Fruit fly (Drosophila melanogaster) whole organism, embryonic: ENCODE data around the gene CG31219.

Experiments
- CG1024 ChIP-seq: fragments of 200-800 bp; sonication (Bioruptor generic); IDR thresholded peaks from 2 replicates; pipeline ENCODE4 v1.3.6; 2022; ENCODE audit warnings: missing biosample characterization, missing genetic modification characterization
- CG11247 ChIP-seq: fragments of 200-800 bp; sonication (Bioruptor generic); IDR thresholded peaks from 2 replicates; pipeline ENCODE4 v1.3.6; 2022; ENCODE audit warnings: missing biosample characterization, missing genetic modification characterization
- CG12104 ChIP-seq: fragments of 200-800 bp; sonication (Bioruptor generic); optimal IDR thresholded peaks from 3 replicates; lab custom pipeline; 2016; ENCODE audit warnings: missing biosample characterization, missing genetic modification characterization
- CG12769 ChIP-seq: fragments of 200-800 bp; sonication (Bioruptor generic); optimal IDR thresholded peaks from 2 replicates; lab custom pipeline; 2019; ENCODE audit warnings: missing biosample characterization, mild to moderate bottlenecking, missing genetic modification characterization, moderate library complexity
- CG13424 ChIP-seq: fragments of 200-800 bp; sonication (Bioruptor generic); optimal IDR thresholded peaks from 2 replicates; lab custom pipeline; 2019; ENCODE audit warnings: missing biosample characterization, mild to moderate bottlenecking, missing genetic modification characterization, moderate library complexity
- CG14441 ChIP-seq: fragments of 200-800 bp; sonication (Bioruptor generic); IDR thresholded peaks from 2 replicates; pipeline ENCODE4 v1.3.6; 2022; ENCODE audit warnings: missing biosample characterization, missing genetic modification characterization
- CG16813 ChIP-seq: fragments of 200-800 bp; sonication (Bioruptor generic); IDR thresholded peaks from 3 replicates; pipeline ENCODE4 v1.3.6; 2022; ENCODE audit warnings: missing biosample characterization, missing genetic modification characterization; ENCODE audit not compliant: partially characterized antibody
- CG17912 ChIP-seq: fragments of 200-800 bp; sonication (Bioruptor generic); optimal IDR thresholded peaks from 2 replicates; lab custom pipeline; 2018; ENCODE audit warnings: missing biosample characterization, mild to moderate bottlenecking, missing genetic modification characterization
- CG2678 ChIP-seq: fragments of 200-800 bp; sonication (Bioruptor generic); optimal IDR thresholded peaks from 3 replicates; lab custom pipeline; 2019; ENCODE audit warnings: missing biosample characterization, mild to moderate bottlenecking, missing genetic modification characterization, moderate library complexity
- CG3065 ChIP-seq: fragments of 200-800 bp; sonication (Bioruptor generic); optimal IDR thresholded peaks from 2 replicates; lab custom pipeline; 2016; ENCODE audit warnings: missing biosample characterization, missing genetic modification characterization
- CG31365 ChIP-seq: fragments of 200-800 bp; sonication (Bioruptor generic); optimal IDR thresholded peaks from 2 replicates; lab custom pipeline; 2018; ENCODE audit warnings: missing biosample characterization, mild to moderate bottlenecking, missing genetic modification characterization
- CG3163 ChIP-seq: fragments of 200-800 bp; sonication (Bioruptor generic); optimal IDR thresholded peaks from 3 replicates; lab custom pipeline; 2016; ENCODE audit warnings: missing biosample characterization, missing genetic modification characterization
- CG33213 ChIP-seq: fragments of 200-800 bp; sonication (Bioruptor generic); optimal IDR thresholded peaks from 3 replicates; lab custom pipeline; 2016; ENCODE audit warnings: missing biosample characterization, missing genetic modification characterization
- CG43689 ChIP-seq: fragments of 200-800 bp; sonication (Bioruptor generic); IDR thresholded peaks from 2 replicates; pipeline ENCODE4 v1.3.6; 2022; ENCODE audit warnings: missing biosample characterization, missing genetic modification characterization
- CG6175 ChIP-seq: fragments of 200-800 bp; sonication (Bioruptor generic); IDR thresholded peaks from 3 replicates; pipeline ENCODE4 v1.3.6; 2022; ENCODE audit warnings: missing biosample characterization, missing genetic modification characterization
- CG6254 ChIP-seq: fragments of 200-800 bp; sonication (Bioruptor generic); optimal IDR thresholded peaks from 3 replicates; lab custom pipeline; 2017; ENCODE audit warnings: mild to moderate bottlenecking, missing biosample characterization, missing genetic modification reagents, missing genetic modification characterization
- CG7556 ChIP-seq: fragments of 200-800 bp; sonication (Bioruptor generic); optimal IDR thresholded peaks from 2 replicates; lab custom pipeline; 2017; ENCODE audit warnings: missing biosample characterization, mild to moderate bottlenecking, missing genetic modification characterization
- CG7987 ChIP-seq: fragments of 200-800 bp; sonication (Bioruptor generic); optimal IDR thresholded peaks from 2 replicates; lab custom pipeline; 2018; ENCODE audit warnings: missing biosample characterization, mild to moderate bottlenecking, missing genetic modification characterization, moderate library complexity
- CG8944 ChIP-seq: fragments of 200-800 bp; sonication (Bioruptor generic); optimal IDR thresholded peaks from 3 replicates; lab custom pipeline; 2016; ENCODE audit warnings: missing biosample characterization, missing genetic modification characterization
- CG9437 ChIP-seq: fragments of 200-800 bp; sonication (Bioruptor generic); optimal IDR thresholded peaks from 2 replicates; lab custom pipeline; 2018; ENCODE audit warnings: missing biosample characterization, mild to moderate bottlenecking, missing genetic modification characterization
- Dfd ChIP-seq, 2 experiments: fragments of >200 bp; optimal IDR thresholded peaks; 2 replicates each; lab custom pipeline; 2017; ENCODE audit warnings: missing biosample characterization in 2 of 2, missing genetic modification characterization in 2 of 2
- Ets97D ChIP-seq: fragments of 200-800 bp; sonication (Bioruptor generic); optimal IDR thresholded peaks from 3 replicates; lab custom pipeline; 2016; ENCODE audit warnings: missing biosample characterization, missing genetic modification characterization
- Gug ChIP-seq: fragments of 200-800 bp; sonication (Bioruptor generic); IDR thresholded peaks from 4 replicates; pipeline ENCODE4 v1.3.6; 2022; ENCODE audit warnings: missing biosample characterization, missing genetic modification characterization
- Hr78 ChIP-seq, 2 experiments: fragments of 200-800 bp in 1 of 2; fragments of >200 bp in 1 of 2; sonication (Bioruptor generic) in 1 of 2; optimal IDR thresholded peaks; 2 replicates each; lab custom pipeline; 2017 to 2019; ENCODE audit warnings: missing biosample characterization in 2 of 2, missing genetic modification characterization in 2 of 2, mild to moderate bottlenecking in 1 of 2, moderate library complexity in 1 of 2
- Hsf ChIP-seq: fragments of 200-800 bp; sonication (Bioruptor generic); optimal IDR thresholded peaks from 3 replicates; lab custom pipeline; 2016; ENCODE audit warnings: missing biosample characterization, missing genetic modification characterization
- MESR4 ChIP-seq: fragments of 200-800 bp; sonication (Bioruptor generic); optimal IDR thresholded peaks from 2 replicates; lab custom pipeline; 2018; ENCODE audit warnings: missing biosample characterization, mild to moderate bottlenecking, missing genetic modification characterization, moderate library complexity
- Mes4 ChIP-seq: fragments of 200-800 bp; sonication (Bioruptor generic); optimal IDR thresholded peaks from 2 replicates; lab custom pipeline; 2016; ENCODE audit warnings: missing biosample characterization, missing genetic modification characterization
- Sry-δ ChIP-seq: fragments of 200-800 bp; sonication (Bioruptor generic); optimal IDR thresholded peaks from 2 replicates; lab custom pipeline; 2016; ENCODE audit warnings: missing biosample characterization, missing genetic modification characterization
- Taf1 ChIP-seq: fragments of 200-800 bp; sonication (Bioruptor generic); IDR thresholded peaks from 2 replicates; pipeline ENCODE4 v1.3.6; 2022; ENCODE audit warnings: missing biosample characterization, missing genetic modification characterization
- az2 ChIP-seq: fragments of 200-800 bp; sonication (Bioruptor generic); optimal IDR thresholded peaks from 3 replicates; lab custom pipeline; 2016; ENCODE audit warnings: missing biosample characterization, missing genetic modification characterization
- bbx ChIP-seq: fragments of 200-800 bp; sonication (Bioruptor generic); IDR thresholded peaks from 2 replicates; pipeline ENCODE4 v1.3.6; 2022; ENCODE audit warnings: missing biosample characterization, missing genetic modification characterization; ENCODE audit not compliant: partially characterized antibody
- dan ChIP-seq: fragments of 200-800 bp; sonication (Bioruptor generic); IDR thresholded peaks from 2 replicates; pipeline ENCODE4 v1.3.6; 2022; ENCODE audit warnings: missing biosample characterization, missing genetic modification characterization
- dmrt11E ChIP-seq: fragments of 200-800 bp; sonication (Bioruptor generic); optimal IDR thresholded peaks from 3 replicates; lab custom pipeline; 2018; ENCODE audit warnings: missing biosample characterization, mild to moderate bottlenecking, missing genetic modification characterization, moderate library complexity
- grau ChIP-seq: fragments of 200-800 bp; optimal IDR thresholded peaks from 3 replicates; lab custom pipeline; 2019; ENCODE audit warnings: missing biosample characterization, mild to moderate bottlenecking, missing genetic modification characterization, moderate library complexity
- gsb ChIP-seq: fragments of 200-800 bp; sonication (Bioruptor generic); IDR thresholded peaks from 2 replicates; pipeline ENCODE4 v1.3.6; 2022; ENCODE audit warnings: missing biosample characterization, missing genetic modification characterization
- hb ChIP-seq: fragments of 200-800 bp; sonication (Bioruptor generic); IDR thresholded peaks from 3 replicates; pipeline ENCODE4 v1.3.6; 2022; ENCODE audit warnings: missing biosample characterization, missing genetic modification characterization; ENCODE audit not compliant: partially characterized antibody
- hbn ChIP-seq: fragments of 200-800 bp; sonication (Bioruptor generic); IDR thresholded peaks from 2 replicates; pipeline ENCODE4 v1.3.6; 2022; ENCODE audit warnings: missing biosample characterization, missing genetic modification characterization; ENCODE audit not compliant: partially characterized antibody
- hkb ChIP-seq, 2 experiments: fragments of 200-800 bp in 1 of 2; fragments of >200 bp in 1 of 2; sonication (Bioruptor generic) in 1 of 2; IDR thresholded peaks in 1 of 2; optimal IDR thresholded peaks in 1 of 2; 2 replicates each; pipeline versions ENCODE4 v1.3.6 to Lab custom; 2017 to 2022; ENCODE audit warnings: missing biosample characterization in 1 of 2, missing genetic modification characterization in 1 of 2
- jumu ChIP-seq: fragments of 200-800 bp; sonication (Bioruptor generic); optimal IDR thresholded peaks from 3 replicates; lab custom pipeline; 2016; ENCODE audit warnings: missing biosample characterization, missing genetic modification characterization
- maf-S ChIP-seq: fragments of 200-800 bp; sonication (Bioruptor generic); optimal IDR thresholded peaks from 2 replicates; lab custom pipeline; 2016; ENCODE audit warnings: missing biosample characterization, missing genetic modification characterization
- mam ChIP-seq: fragments of 200-800 bp; sonication (Bioruptor generic); optimal IDR thresholded peaks from 3 replicates; lab custom pipeline; 2016; ENCODE audit warnings: missing biosample characterization, missing genetic modification characterization
- p53 ChIP-seq: fragments of 200-800 bp; sonication (Bioruptor generic); optimal IDR thresholded peaks from 2 replicates; lab custom pipeline; 2016; ENCODE audit warnings: missing biosample characterization, missing genetic modification characterization
- sisA ChIP-seq: fragments of 200-800 bp; sonication (Bioruptor generic); IDR thresholded peaks from 2 replicates; pipeline ENCODE4 v1.3.6; 2022; ENCODE audit warnings: missing biosample characterization, missing genetic modification characterization
- slou ChIP-seq: fragments of 200-800 bp; sonication (Bioruptor generic); optimal IDR thresholded peaks from 3 replicates; lab custom pipeline; 2016; ENCODE audit warnings: missing biosample characterization, missing genetic modification characterization
- sr ChIP-seq: fragments of 200-800 bp; sonication (Bioruptor generic); IDR thresholded peaks from 3 replicates; pipeline ENCODE4 v1.3.6; 2022; ENCODE audit warnings: missing biosample characterization, missing genetic modification characterization
- trem ChIP-seq: fragments of 200-800 bp; optimal IDR thresholded peaks from 3 replicates; lab custom pipeline; 2019; ENCODE audit warnings: missing biosample characterization, mild to moderate bottlenecking, missing genetic modification characterization, moderate library complexity
- twi ChIP-seq: fragments of 200-800 bp; optimal IDR thresholded peaks from 2 replicates; lab custom pipeline; 2019; ENCODE audit warnings: missing biosample characterization, mild to moderate bottlenecking, missing genetic modification characterization, moderate library complexity
- vnd ChIP-seq: fragments of 200-800 bp; sonication (Bioruptor generic); IDR thresholded peaks from 3 replicates; pipeline ENCODE4 v1.3.6; 2022; ENCODE audit warnings: missing biosample characterization, missing genetic modification characterization; ENCODE audit not compliant: partially characterized antibody
- vvl ChIP-seq: fragments of 200-800 bp; sonication (Bioruptor generic); IDR thresholded peaks from 2 replicates; pipeline ENCODE4 v1.3.6; 2022; ENCODE audit warnings: missing biosample characterization, missing genetic modification characterization
- yki ChIP-seq: fragments of >200 bp; optimal IDR thresholded peaks from 3 replicates; lab custom pipeline; 2018

CG31219 gene

DNA sequence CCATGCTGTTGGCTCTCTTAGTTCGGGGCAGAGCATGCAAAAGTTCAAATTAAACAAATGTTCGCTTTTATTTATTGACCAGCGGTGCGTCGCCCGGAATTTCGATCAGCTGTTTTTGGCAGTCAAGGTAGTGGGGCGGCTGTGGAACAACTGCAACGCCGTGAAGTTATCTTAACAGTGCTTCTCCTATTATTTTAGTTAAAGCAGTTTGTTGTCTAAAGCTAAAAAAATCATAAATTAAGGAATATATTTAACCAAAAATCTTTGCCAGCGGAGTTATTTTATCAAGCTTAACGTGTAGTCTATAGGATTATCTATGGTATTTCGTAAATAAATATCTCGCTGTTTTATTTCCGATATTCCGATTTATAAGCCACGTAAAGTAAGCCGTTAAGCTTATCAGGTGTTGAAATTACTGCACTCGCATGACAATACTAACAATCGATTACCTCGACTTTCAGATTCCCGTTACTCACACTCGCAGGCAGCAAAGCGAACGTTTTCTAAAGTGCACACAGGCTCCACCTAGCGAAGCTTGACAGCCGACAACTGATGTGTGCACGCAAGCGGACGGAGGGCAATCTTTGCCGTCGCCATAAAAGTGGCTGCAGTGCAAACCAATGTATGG is 2.4 kb upstream of the CG31219 start, which contains the start of the genes CG6195 and CG31220 (continued):
- TF ChIP-seq slou (GFP tag; lab: Kevin White, UChicago), result no peak
- no peak for TF ChIP-seq Gug (GFP tag; lab: Robert Waterston, UW)
- no peak for TF ChIP-seq twi (tag; lab: Kevin White, UChicago)
- no peak for TF ChIP-seq CG6254 (GFP tag; lab: Kevin White, UChicago)
- TF ChIP-seq p53 (GFP tag; lab: Kevin White, UChicago), result no peak
- no peak for TF ChIP-seq gsb
- TF ChIP-seq CG9437 (GFP tag; lab: Kevin White, UChicago), result peak; percentile 10
- TF ChIP-seq az2 (GFP tag; lab: Kevin White, UChicago), result peak; percentile 13
- TF ChIP-seq Taf1, result no peak
- TF ChIP-seq CG33213 (GFP tag; lab: Kevin White, UChicago), result no peak
- TF ChIP-seq CG14441 (GFP tag; lab: Robert Waterston, UW), result no peak
- TF ChIP-seq hkb (optimal IDR thresholded peaks at IDR 0.05; lab: Kevin White, UChicago), result no peak
- peak; percentile 24; the same call in 1 of the 2 replicates for TF ChIP-seq hkb (GFP tag; IDR thresholded peaks at IDR 0.05; lab: Robert Waterston, UW)
- TF ChIP-seq CG3065 (GFP tag; lab: Kevin White, UChicago), result no peak
- peak; percentile 33; the same call in 1 of the 2 replicates for TF ChIP-seq CG11247 (GFP tag; lab: Robert Waterston, UW)
- TF ChIP-seq CG16813 (GFP tag; lab: Robert Waterston, UW), result no peak; the same call in 2 of the 3 replicates
- peak; percentile 31 for TF ChIP-seq CG3163 (GFP tag; lab: Kevin White, UChicago)
- peak; percentile 33 for TF ChIP-seq CG31365 (tag; lab: Kevin White, UChicago)
- TF ChIP-seq jumu (GFP tag; lab: Kevin White, UChicago), result no peak
- no peak for TF ChIP-seq CG17912 (GFP tag; lab: Kevin White, UChicago)
- no peak for TF ChIP-seq MESR4 (GFP tag; lab: Kevin White, UChicago)
- TF ChIP-seq dan, result no peak
- no peak for TF ChIP-seq Dfd (GFP tag; optimal IDR thresholded peaks at IDR 0.05; lab: Kevin White, UChicago)
- peak; percentile 64 for TF ChIP-seq vvl (GFP tag; lab: Robert Waterston, UW)
- no peak for TF ChIP-seq vnd (GFP tag; lab: Robert Waterston, UW)
- no peak for TF ChIP-seq hb (GFP tag; lab: Robert Waterston, UW)
- TF ChIP-seq CG13424 (tag; lab: Kevin White, UChicago), result peak; percentile 19
- peak; percentile 57 for TF ChIP-seq Ets97D (GFP tag; lab: Kevin White, UChicago)
- TF ChIP-seq CG6175, result no peak
- no peak for TF ChIP-seq CG7556
- no peak for TF ChIP-seq yki (lab: Kevin White, UChicago)
- no peak for TF ChIP-seq CG12769 (tag; lab: Kevin White, UChicago)
- no peak for TF ChIP-seq bbx (GFP tag; lab: Robert Waterston, UW)
- TF ChIP-seq sisA, result no peak
- peak; percentile 0 for TF ChIP-seq Sry-δ (GFP tag; lab: Kevin White, UChicago)
- no peak for TF ChIP-seq CG2678 (tag; lab: Kevin White, UChicago)
- no peak for TF ChIP-seq CG12104 (GFP tag; lab: Kevin White, UChicago)
- peak; percentile 14 for TF ChIP-seq Hsf (GFP tag; lab: Kevin White, UChicago)
- TF ChIP-seq CG8944 (GFP tag; lab: Kevin White, UChicago), result no peak
- no peak for TF ChIP-seq CG1024 (GFP tag; lab: Robert Waterston, UW)
- no peak for TF ChIP-seq CG7987 (GFP tag; lab: Kevin White, UChicago)
- TF ChIP-seq grau (tag; lab: Kevin White, UChicago), result peak; percentile 24
- no peak for TF ChIP-seq maf-S
- no peak for TF ChIP-seq trem (tag; lab: Kevin White, UChicago)
- no peak for TF ChIP-seq mam
- TF ChIP-seq Hr78 (GFP tag; optimal IDR thresholded peaks at IDR 0.05; lab: Kevin White, UChicago), result no peak
- TF ChIP-seq hbn, result peak; percentile 33; the same call in 1 of the 2 replicates
- no peak for TF ChIP-seq sr (GFP tag; lab: Robert Waterston, UW)
- TF ChIP-seq CG43689 (GFP tag; lab: Robert Waterston, UW), result no peak
- peak; percentile 28 for TF ChIP-seq Mes4 (GFP tag; lab: Kevin White, UChicago)
- no peak for TF ChIP-seq dmrt11E (tag; lab: Kevin White, UChicago)
